Worm (Caenorhabditis elegans) whole organism, L1 larva: ENCODE results near the gene srj-21.

Source experiments
- C04F5.9 ChIP-seq: sonication (generic microtip); optimal IDR thresholded peaks from 2 replicates; lab custom pipeline; 2016; ENCODE audit warnings: missing genetic modification characterization, missing compliant biosample characterization
- ama-1 ChIP-seq: fragments of 150-350 bp; optimal IDR thresholded peaks from 2 replicates; lab custom pipeline; 2014
- ceh-82 ChIP-seq, 3 experiments: fragments of 150-350 bp in 1 of 3; sonication (generic microtip) in 2 of 3; optimal IDR thresholded peaks; 2 replicates each; lab custom pipeline; 2014 to 2017; ENCODE audit warnings: missing biosample characterization in 3 of 3, missing genetic modification characterization in 3 of 3
- ces-1 ChIP-seq: fragments of 150-350 bp; optimal IDR thresholded peaks from 2 replicates; lab custom pipeline; 2014; ENCODE audit warnings: missing biosample characterization, missing genetic modification reagents, missing genetic modification characterization
- nhr-11 ChIP-seq: fragments of 150-350 bp; optimal IDR thresholded peaks from 2 replicates; lab custom pipeline; 2014; ENCODE audit warnings: missing biosample characterization, missing genetic modification characterization
- skn-1 ChIP-seq: fragments of 150-350 bp; optimal IDR thresholded peaks from 2 replicates; lab custom pipeline; 2014; ENCODE audit warnings: missing biosample characterization, missing genetic modification characterization
- snpc-4 ChIP-seq: fragments of 150-350 bp; optimal IDR thresholded peaks from 2 replicates; lab custom pipeline; 2014; ENCODE audit warnings: missing biosample characterization, missing genetic modification characterization
- sox-4 ChIP-seq: sonication (generic microtip); optimal IDR thresholded peaks from 2 replicates; lab custom pipeline; 2016; ENCODE audit warnings: missing genetic modification characterization, missing compliant biosample characterization
- sup-37 ChIP-seq: fragments of 200-800 bp; sonication (Bioruptor generic); optimal IDR thresholded peaks from 2 replicates; lab custom pipeline; 2018; ENCODE audit warnings: mild to moderate bottlenecking, missing genetic modification characterization, missing compliant biosample characterization
- ztf-4 ChIP-seq: fragments of 150-350 bp; optimal IDR thresholded peaks from 2 replicates; lab custom pipeline; 2014; ENCODE audit warnings: missing biosample characterization, missing genetic modification characterization

DNA sequence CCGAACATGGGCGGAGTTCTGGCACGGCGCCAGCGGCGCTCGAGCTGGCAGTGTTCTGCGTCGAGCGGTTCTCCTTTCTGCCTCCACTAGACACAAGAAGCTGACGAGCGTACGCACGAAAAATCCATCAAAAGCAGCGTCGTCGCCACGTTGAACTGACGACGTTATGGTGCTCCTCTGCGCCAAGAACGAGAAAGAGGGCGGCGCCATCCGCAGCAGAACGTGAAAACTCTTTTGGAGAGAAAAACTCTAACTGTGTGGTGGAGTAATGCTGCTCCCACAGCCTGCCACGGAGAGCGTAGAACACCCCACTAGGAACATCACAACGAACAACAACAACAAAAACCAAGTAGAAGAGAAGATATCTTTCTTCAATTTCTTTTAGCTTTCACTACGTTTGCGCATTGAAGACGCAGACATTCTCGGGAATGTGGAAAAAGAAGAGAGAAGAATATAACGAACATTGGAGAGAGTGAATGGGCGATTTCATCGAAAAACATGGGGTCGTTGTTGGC, 23.2 kb upstream of the srj-21 start:
- no peak for TF ChIP-seq ztf-4 (tag; lab: Kevin White, UChicago)
- TF ChIP-seq ces-1 (GFP tag; lab: Kevin White, UChicago): no peak
- TF ChIP-seq sox-4 (tag; lab: Kevin White, UChicago): no peak
- TF ChIP-seq C04F5.9 (tag; lab: Kevin White, UChicago): no peak
- TF ChIP-seq sup-37 (GFP tag; lab: Kevin White, UChicago): no peak
- TF ChIP-seq snpc-4 (tag; lab: Kevin White, UChicago): no peak
- TF ChIP-seq skn-1 (tag; lab: Kevin White, UChicago): no peak
- TF ChIP-seq ama-1: no peak
- peak in 1 of 3 experiments; percentile 3 for TF ChIP-seq ceh-82 (tag; optimal IDR thresholded peaks at IDR 0.05; lab: Kevin White, UChicago)
- TF ChIP-seq nhr-11 (tag; lab: Kevin White, UChicago): no peak
